Worm (Caenorhabditis elegans): ENCODE results near the gene mfsd-6.

DNA sequence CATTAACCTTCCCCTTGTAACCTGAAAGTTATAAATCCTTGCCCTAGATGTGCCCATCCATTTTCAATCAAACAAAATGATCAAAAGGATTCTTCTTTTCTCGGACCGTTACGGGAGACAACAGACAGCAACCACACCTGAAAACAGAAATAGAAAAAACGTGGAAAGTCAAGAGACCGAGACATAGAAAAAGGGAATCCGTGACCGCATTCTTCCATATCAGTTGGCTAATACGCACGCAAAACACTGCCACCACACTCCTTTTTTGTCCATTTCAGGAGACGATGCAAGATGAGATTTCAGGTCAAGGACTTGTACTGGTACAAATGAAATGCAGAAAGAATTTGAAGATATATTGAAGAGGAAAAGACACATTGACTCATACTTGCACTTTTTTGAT is 39.1 kb upstream of the mfsd-6 start:
- TF ChIP-seq lsy-2 (tag; optimal IDR thresholded peaks at IDR 0.05): no peak
- no peak for TF ChIP-seq ztf-11 (tag; optimal IDR thresholded peaks at IDR 0.05)
- TF ChIP-seq drap-1 (GFP tag; optimal IDR thresholded peaks at IDR 0.05): no peak
- TF ChIP-seq unc-62 (GFP tag; optimal IDR thresholded peaks at IDR 0.05): no peak
- TF ChIP-seq pha-4 (tag; optimal IDR thresholded peaks at IDR 0.05): no peak
- no peak for TF ChIP-seq snpc-4 (tag; optimal IDR thresholded peaks at IDR 0.05)
- no peak for TF ChIP-seq nhr-28 (tag; optimal IDR thresholded peaks at IDR 0.05)
- TF ChIP-seq nhr-76 (tag; optimal IDR thresholded peaks at IDR 0.05): no peak
- TF ChIP-seq elt-1 (tag; optimal IDR thresholded peaks at IDR 0.05; ENCODE audit: borderline replicate concordance, insufficient read depth): no peak
- TF ChIP-seq mab-5 (tag; optimal IDR thresholded peaks at IDR 0.05): no peak
- no peak for TF ChIP-seq unc-120 (tag; optimal IDR thresholded peaks at IDR 0.05; ENCODE audit: poor library complexity, severe bottlenecking)
- no peak for TF ChIP-seq elt-3 (tag; optimal IDR thresholded peaks at IDR 0.05)
- TF ChIP-seq blmp-1 (tag; optimal IDR thresholded peaks at IDR 0.05): no peak

All from whole organism, mixed stage, embryonic.